Fruit fly (Drosophila melanogaster): Measurements from ENCODE around the gene CG32547.
A peak's percentile ranks its signal among the peaks of the same experiment; 100 is the strongest.

The CG32547 gene

dm6 chrX:18515988-18516541 lies 36.8 kb upstream of the CG32547 start (continued):
- TF ChIP-seq CG7745 (tag; optimal IDR thresholded peaks at IDR 0.05) = no peak
- TF ChIP-seq Oli (tag; optimal IDR thresholded peaks at IDR 0.05) = no peak
- no peak for TF ChIP-seq luna (GFP tag; optimal IDR thresholded peaks at IDR 0.05)
- TF ChIP-seq salm (tag; optimal IDR thresholded peaks at IDR 0.05) = no peak
- no peak for TF ChIP-seq gt (GFP tag; IDR thresholded peaks at IDR 0.05)
- TF ChIP-seq Aef1 (GFP tag; IDR thresholded peaks at IDR 0.05) = peak; percentile 23; the same call in 1 of the 3 replicates
- TF ChIP-seq ab (GFP tag; optimal IDR thresholded peaks at IDR 0.05) = no peak
- no peak for TF ChIP-seq CG17186 (GFP tag; optimal IDR thresholded peaks at IDR 0.05)
- TF ChIP-seq unpg (GFP tag; optimal IDR thresholded peaks at IDR 0.05) = peak; percentile 0
- no peak for TF ChIP-seq slou (GFP tag; optimal IDR thresholded peaks at IDR 0.05)
- TF ChIP-seq CG7372 (GFP tag; IDR thresholded peaks at IDR 0.05) = no peak
- no peak for TF ChIP-seq CG11398 (GFP tag; optimal IDR thresholded peaks at IDR 0.05)
- no peak for TF ChIP-seq Gug (GFP tag; IDR thresholded peaks at IDR 0.05)
- TF ChIP-seq CG15269 (tag; optimal IDR thresholded peaks at IDR 0.05) = no peak
- peak; percentile 6 for TF ChIP-seq nmo (GFP tag; optimal IDR thresholded peaks at IDR 0.05)
- no peak for TF ChIP-seq Atf3 (GFP tag; optimal IDR thresholded peaks at IDR 0.05)
- no peak for TF ChIP-seq mld (GFP tag; IDR thresholded peaks at IDR 0.05; ENCODE audit: partially characterized antibody)
- peak; percentile 21; the same call in 1 of the 3 replicates for TF ChIP-seq CG6175 (GFP tag; IDR thresholded peaks at IDR 0.05)
- peak; percentile 10 for TF ChIP-seq CG17385 (GFP tag; optimal IDR thresholded peaks at IDR 0.05)
- TF ChIP-seq CG17802 (tag; optimal IDR thresholded peaks at IDR 0.05) = no peak
- TF ChIP-seq CG12744 (GFP tag; optimal IDR thresholded peaks at IDR 0.05) = no peak
- TF ChIP-seq CG15514 (GFP tag; optimal IDR thresholded peaks at IDR 0.05) = peak; percentile 1
- peak; percentile 4 for TF ChIP-seq kni (GFP tag; optimal IDR thresholded peaks at IDR 0.05)
- TF ChIP-seq Hr78 (GFP tag; optimal IDR thresholded peaks at IDR 0.05) = no peak
- TF ChIP-seq crol (GFP tag; IDR thresholded peaks at IDR 0.05) = no peak
- TF ChIP-seq Dbx (GFP tag; IDR thresholded peaks at IDR 0.05) = no peak
- TF ChIP-seq CG10565 (GFP tag; optimal IDR thresholded peaks at IDR 0.05) = no peak
- peak; percentile 22 for TF ChIP-seq Deaf1 (tag; optimal IDR thresholded peaks at IDR 0.05)
- no peak for TF ChIP-seq bowl (GFP tag; IDR thresholded peaks at IDR 0.05)
- peak; percentile 13 for TF ChIP-seq CG14710 (tag; optimal IDR thresholded peaks at IDR 0.05)
- no peak for TF ChIP-seq pho (GFP tag; optimal IDR thresholded peaks at IDR 0.05)
- TF ChIP-seq slbo (GFP tag; IDR thresholded peaks at IDR 0.05) = peak; percentile 45; the same call in 1 of the 2 replicates
- TF ChIP-seq D (optimal IDR thresholded peaks at IDR 0.05) = no peak
- TF ChIP-seq D (GFP tag; optimal IDR thresholded peaks at IDR 0.05) = no peak
- TF ChIP-seq GATAe (GFP tag; conservative IDR thresholded peaks at IDR 0.05) = no peak
- no peak for TF ChIP-seq phol (tag; optimal IDR thresholded peaks at IDR 0.05)
- TF ChIP-seq crc (GFP tag; optimal IDR thresholded peaks at IDR 0.05) = no peak
- no peak; the same call in 1 of the 2 replicates for TF ChIP-seq CG14014 (GFP tag; IDR thresholded peaks at IDR 0.05)
- peak; percentile 7 for TF ChIP-seq CG12659 (GFP tag; optimal IDR thresholded peaks at IDR 0.05)
- TF ChIP-seq CG12236 (GFP tag; optimal IDR thresholded peaks at IDR 0.05) = no peak
- TF ChIP-seq Pdp1 (GFP tag; optimal IDR thresholded peaks at IDR 0.05) = peak; percentile 7 to 34
- TF ChIP-seq row (GFP tag; IDR thresholded peaks at IDR 0.05) = peak; percentile 89
- TF ChIP-seq Hey (tag; optimal IDR thresholded peaks at IDR 0.05) = no peak
- TF ChIP-seq Antp (GFP tag; optimal IDR thresholded peaks at IDR 0.05) = no peak
- TF ChIP-seq chif (GFP tag; optimal IDR thresholded peaks at IDR 0.05) = peak in 1 of 2 experiments; percentile 13
- TF ChIP-seq tin (GFP tag; optimal IDR thresholded peaks at IDR 0.05) = no peak
- no peak for TF ChIP-seq fu2 (GFP tag; optimal IDR thresholded peaks at IDR 0.05)
- TF ChIP-seq CG18599 (GFP tag; optimal IDR thresholded peaks at IDR 0.05) = no peak
- no peak for TF ChIP-seq CG15073 (GFP tag; optimal IDR thresholded peaks at IDR 0.05)
- no peak for TF ChIP-seq sens-2 (GFP tag; IDR thresholded peaks at IDR 0.05)
- peak; percentile 66 for TF ChIP-seq Med (GFP tag)

All from whole organism, embryonic.